Fruit fly (Drosophila melanogaster): Measurements from ENCODE around the gene promL.
A peak's percentile ranks its signal among the peaks of the same experiment; 100 is the strongest.

promL gene

DNA sequence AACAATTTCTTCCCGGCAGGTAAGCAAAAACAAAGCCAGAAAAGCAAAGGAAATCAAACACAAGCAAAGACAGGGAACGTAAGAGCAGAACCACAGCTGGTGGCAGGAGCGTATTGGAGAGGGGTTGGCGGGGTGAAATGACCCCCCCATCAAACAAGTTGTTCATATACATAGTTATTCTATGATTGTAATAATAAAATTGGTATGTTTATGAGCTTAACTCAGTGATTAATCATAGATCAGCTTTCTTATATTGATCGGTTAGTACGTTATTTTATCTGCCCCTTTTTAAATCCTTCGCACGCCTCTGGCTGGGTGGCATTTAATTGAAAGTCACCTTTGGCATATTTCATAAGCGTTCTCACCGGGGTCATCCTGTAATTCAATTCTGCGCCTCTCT is 54.1 kb downstream of the promL start (continued):
- TF ChIP-seq Drgx (GFP tag; IDR thresholded peaks at IDR 0.05) (0 out of 2 replicates have a peak, but pooled peaks have one; percentile 18), ATbp (GFP tag; optimal IDR thresholded peaks at IDR 0.05) (peak; percentile 39), CG1603 (tag; optimal IDR thresholded peaks at IDR 0.05) (peak; percentile 19), CG9727 (GFP tag; optimal IDR thresholded peaks at IDR 0.05) (peak; percentile 25), seq (GFP tag; IDR thresholded peaks at IDR 0.05) (no peak), pros (GFP tag; optimal IDR thresholded peaks at IDR 0.05) (peak; percentile 49), CG6813 (GFP tag; optimal IDR thresholded peaks at IDR 0.05) (peak; percentile 9), slbo (GFP tag; IDR thresholded peaks at IDR 0.05) (0 out of 2 replicates have a peak, but pooled peaks have one; percentile 31)

DNA sequence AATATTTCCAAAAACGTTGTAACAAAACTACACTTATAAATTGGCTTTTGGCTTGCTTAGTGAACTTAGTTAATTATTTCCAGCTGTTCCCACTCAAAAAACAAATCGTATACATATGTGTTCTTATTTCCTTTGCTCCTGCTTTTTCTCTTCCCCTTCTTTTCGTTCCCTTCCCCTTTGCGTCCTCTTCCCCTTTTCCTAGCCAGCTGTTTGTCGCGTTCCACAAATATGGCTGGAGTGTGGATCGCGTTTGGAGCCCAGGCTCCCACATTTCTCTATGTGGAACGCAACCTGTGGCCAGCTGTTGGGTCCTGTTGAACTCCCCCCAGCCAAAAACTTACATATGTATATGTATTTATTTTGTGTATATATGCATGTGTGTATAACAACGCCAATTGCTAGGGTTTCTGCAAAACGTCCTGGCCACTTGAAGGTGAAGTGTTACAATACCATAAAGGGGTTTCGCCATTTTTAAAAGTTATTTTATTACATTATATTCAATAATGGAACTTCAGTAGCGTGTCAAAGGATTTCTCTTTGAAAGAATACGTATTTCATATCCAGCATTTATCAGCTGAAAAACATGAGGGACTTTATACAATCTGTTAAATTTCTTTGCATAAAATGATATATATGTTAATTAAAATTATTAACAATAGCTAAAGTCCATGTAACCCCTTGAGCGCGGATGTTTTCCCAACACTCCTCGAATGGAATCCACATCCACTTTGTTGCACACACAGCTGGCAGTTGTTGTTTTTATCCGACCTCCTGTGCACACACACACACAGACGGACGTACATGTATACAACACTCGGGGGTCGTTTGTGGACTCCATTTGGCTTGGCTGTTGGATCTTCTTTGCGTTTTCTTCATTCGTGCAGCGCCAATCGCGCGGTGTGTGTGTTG is 55.6 kb downstream of the promL start:
- 0 out of 2 replicates have a peak, but pooled peaks have one; percentile 14 for TF ChIP-seq CG11696 (GFP tag; IDR thresholded peaks at IDR 0.05)
- peak; percentile 50 for TF ChIP-seq CG7556 (GFP tag; optimal IDR thresholded peaks at IDR 0.05)
- TF ChIP-seq fd96Cb (tag; optimal IDR thresholded peaks at IDR 0.05), result no peak
- no peak for TF ChIP-seq dpn (GFP tag; optimal IDR thresholded peaks at IDR 0.05)
- TF ChIP-seq grau (tag; optimal IDR thresholded peaks at IDR 0.05), result peak; percentile 22
- no peak for TF ChIP-seq CG9932 (GFP tag; IDR thresholded peaks at IDR 0.05)
- no peak for TF ChIP-seq Gug (GFP tag; IDR thresholded peaks at IDR 0.05)
- no peak for TF ChIP-seq CG3407 (GFP tag; optimal IDR thresholded peaks at IDR 0.05)
- no peak for TF ChIP-seq Pdp1 (GFP tag; optimal IDR thresholded peaks at IDR 0.05)
- no peak for TF ChIP-seq jumu (GFP tag; optimal IDR thresholded peaks at IDR 0.05)
- no peak for TF ChIP-seq repo (GFP tag; optimal IDR thresholded peaks at IDR 0.05)
- TF ChIP-seq corto (GFP tag; optimal IDR thresholded peaks at IDR 0.05), result no peak
- no peak for TF ChIP-seq CG17359 (tag; optimal IDR thresholded peaks at IDR 0.05)
- no peak for TF ChIP-seq Vsx1 (GFP tag; optimal IDR thresholded peaks at IDR 0.05)
- TF ChIP-seq CG9797 (GFP tag; optimal IDR thresholded peaks at IDR 0.05), result no peak
- TF ChIP-seq slp2 (GFP tag; optimal IDR thresholded peaks at IDR 0.05), result no peak
- TF ChIP-seq ato (GFP tag; IDR thresholded peaks at IDR 0.05; ENCODE audit: partially characterized antibody), result no peak
- no peak for TF ChIP-seq CG1603 (tag; optimal IDR thresholded peaks at IDR 0.05)
- no peak for TF ChIP-seq CG17186 (GFP tag; optimal IDR thresholded peaks at IDR 0.05)
- no peak for TF ChIP-seq CG6175 (GFP tag; IDR thresholded peaks at IDR 0.05)
- no peak for TF ChIP-seq CG31365 (tag; optimal IDR thresholded peaks at IDR 0.05)
- TF ChIP-seq abd-A (tag; optimal IDR thresholded peaks at IDR 0.05), result no peak
- no peak for TF ChIP-seq CG17912 (GFP tag; optimal IDR thresholded peaks at IDR 0.05)
- TF ChIP-seq CG2712 (tag; optimal IDR thresholded peaks at IDR 0.05), result peak; percentile 17
- TF ChIP-seq Hsf (GFP tag; optimal IDR thresholded peaks at IDR 0.05), result no peak
- peak; percentile 57 for TF ChIP-seq chm (GFP tag; IDR thresholded peaks at IDR 0.05)
- TF ChIP-seq CG7745 (tag; optimal IDR thresholded peaks at IDR 0.05), result no peak
- TF ChIP-seq CG3838 (GFP tag; optimal IDR thresholded peaks at IDR 0.05), result no peak
- no peak for TF ChIP-seq chif (GFP tag; optimal IDR thresholded peaks at IDR 0.05)
- TF ChIP-seq wdn (GFP tag; IDR thresholded peaks at IDR 0.05), result no peak
- peak; percentile 15 for TF ChIP-seq CG10543 (GFP tag; optimal IDR thresholded peaks at IDR 0.05)
- TF ChIP-seq sens (GFP tag), result peak; percentile 62
- TF ChIP-seq run (tag; optimal IDR thresholded peaks at IDR 0.05), result no peak
- no peak for TF ChIP-seq CG5245 (GFP tag; optimal IDR thresholded peaks at IDR 0.05)
- TF ChIP-seq kah (GFP tag; optimal IDR thresholded peaks at IDR 0.05), result peak; percentile 32
- peak; percentile 74; the same call in 1 of the 2 replicates for TF ChIP-seq CG32767 (GFP tag; IDR thresholded peaks at IDR 0.05)
- TF ChIP-seq ttk (GFP tag; IDR thresholded peaks at IDR 0.05), result no peak
- TF ChIP-seq CG11093 (GFP tag; IDR thresholded peaks at IDR 0.05), result no peak
- TF ChIP-seq Antp (GFP tag; optimal IDR thresholded peaks at IDR 0.05), result no peak
- TF ChIP-seq ara (GFP tag; IDR thresholded peaks at IDR 0.05), result no peak
- no peak for TF ChIP-seq HmgZ (tag; optimal IDR thresholded peaks at IDR 0.05)
